Worm (Caenorhabditis elegans): ENCODE measurements around the gene Y49E10.4.

Gene Y49E10.4

ce11 chrIII:12331300-12331699 lies 52.3 kb downstream of the Y49E10.4 start:
- TF ChIP-seq ztf-4 (tag; optimal IDR thresholded peaks at IDR 0.05): no peak
